Worm (Caenorhabditis elegans) whole organism, L2 larva: ENCODE results near the gene rmd-2.

Source experiments
- ama-1 ChIP-seq: fragments of 150-350 bp; optimal IDR thresholded peaks from 2 replicates; lab custom pipeline; 2018; ENCODE audit warnings: inconsistent platforms
- elt-1 ChIP-seq: fragments of 150-350 bp; optimal IDR thresholded peaks from 2 replicates; lab custom pipeline; 2014; ENCODE audit warnings: missing biosample characterization, missing genetic modification characterization
- lin-39 ChIP-seq: fragments of 150-350 bp; optimal IDR thresholded peaks from 2 replicates; lab custom pipeline; 2014; ENCODE audit warnings: missing biosample characterization, missing genetic modification reagents, missing genetic modification characterization
- nhr-12 ChIP-seq: fragments of 150-350 bp; optimal IDR thresholded peaks from 2 replicates; lab custom pipeline; 2014; ENCODE audit warnings: missing biosample characterization, missing genetic modification characterization
- nhr-6 ChIP-seq: fragments of 150-350 bp; optimal IDR thresholded peaks from 2 replicates; lab custom pipeline; 2014; ENCODE audit warnings: missing biosample characterization, missing genetic modification characterization
- unc-62 ChIP-seq: fragments of 150-350 bp; optimal IDR thresholded peaks from 2 replicates; lab custom pipeline; 2014; ENCODE audit warnings: missing biosample characterization, missing genetic modification reagents, missing genetic modification characterization

ce11 chrV:10000760-10001159 lies 14.7 kb upstream of the rmd-2 start, which contains the start of gene K08H10.10:
- TF ChIP-seq ama-1 (lab: Kevin White, UChicago), result no peak
- no peak for TF ChIP-seq nhr-6 (tag; lab: Kevin White, UChicago)
- no peak for TF ChIP-seq nhr-12
- TF ChIP-seq unc-62 (GFP tag; lab: Kevin White, UChicago), result no peak
- TF ChIP-seq elt-1, result no peak
- TF ChIP-seq lin-39 (tag; lab: Kevin White, UChicago), result no peak
